Worm (Caenorhabditis elegans) whole organism, L1 larva: ENCODE data around the gene F48E3.2.
A peak's percentile ranks its signal among the peaks of the same experiment; 100 is the strongest.

Experiments used
- aha-1 ChIP-seq: fragments of 150-350 bp; optimal IDR thresholded peaks from 2 replicates; lab custom pipeline; 2014; ENCODE audit warnings: missing biosample characterization, missing genetic modification characterization
- aly-2 ChIP-seq: fragments of 150-350 bp; optimal IDR thresholded peaks from 2 replicates; lab custom pipeline; 2014; ENCODE audit warnings: missing biosample characterization, missing genetic modification characterization
- ces-1 ChIP-seq: fragments of 150-350 bp; optimal IDR thresholded peaks from 2 replicates; lab custom pipeline; 2014; ENCODE audit warnings: missing biosample characterization, missing genetic modification reagents, missing genetic modification characterization
- efl-1 ChIP-seq, 4 experiments: fragments of 150-350 bp; optimal IDR thresholded peaks in 3 of 4; peaks in 1 of 4; 1 replicate in 1 of 4; 2 replicates in 3 of 4; lab custom pipeline; 2014; ENCODE audit warnings: missing biosample characterization in 2 of 4, missing genetic modification characterization in 2 of 4, missing genetic modification reagents in 2 of 4
- efl-3 ChIP-seq: fragments of 200-800 bp; sonication (Bioruptor generic); optimal IDR thresholded peaks from 2 replicates; lab custom pipeline; 2018; ENCODE audit warnings: mild to moderate bottlenecking, missing genetic modification characterization, missing compliant biosample characterization
- egl-13 ChIP-seq: sonication (generic microtip); optimal IDR thresholded peaks from 2 replicates; lab custom pipeline; 2016; ENCODE audit warnings: missing genotype, missing genetic modification reagents, missing genetic modification characterization, missing compliant biosample characterization
- elt-2 ChIP-seq: sonication (generic microtip); optimal IDR thresholded peaks from 2 replicates; lab custom pipeline; 2016; ENCODE audit warnings: missing genetic modification characterization, mild to moderate bottlenecking, inconsistent platforms, missing compliant biosample characterization, missing genetic modification reagents
- elt-3 ChIP-seq, 6 experiments: fragments of 150-350 bp in 1 of 6; sonication (generic microtip); optimal IDR thresholded peaks; 2 replicates each; lab custom pipeline; 2017 to 2018; ENCODE audit warnings: missing biosample characterization in 6 of 6, missing genetic modification characterization in 6 of 6, inconsistent platforms in 1 of 6
- fkh-10 ChIP-seq: sonication (generic microtip); optimal IDR thresholded peaks from 2 replicates; lab custom pipeline; 2017; ENCODE audit warnings: missing biosample characterization, missing genetic modification reagents, missing genetic modification characterization
- fkh-8 ChIP-seq: sonication (generic microtip); optimal IDR thresholded peaks from 2 replicates; lab custom pipeline; 2016; ENCODE audit warnings: mild to moderate bottlenecking, missing genetic modification characterization, missing compliant biosample characterization
- irx-1 ChIP-seq: sonication (generic microtip); optimal IDR thresholded peaks from 2 replicates; lab custom pipeline; 2016; ENCODE audit warnings: missing genetic modification characterization, missing compliant biosample characterization
- jun-1 ChIP-seq: fragments of 150-350 bp; optimal IDR thresholded peaks from 2 replicates; lab custom pipeline; 2014; ENCODE audit warnings: missing biosample characterization, missing genetic modification reagents, missing genetic modification characterization
- lin-13 ChIP-seq: fragments of 150-350 bp; optimal IDR thresholded peaks from 2 replicates; lab custom pipeline; 2014; ENCODE audit warnings: missing biosample characterization, missing genetic modification reagents, missing genetic modification characterization
- lin-14 ChIP-seq: fragments of 200-800 bp; sonication (Bioruptor generic); optimal IDR thresholded peaks from 2 replicates; lab custom pipeline; 2018; ENCODE audit warnings: mild to moderate bottlenecking, missing genetic modification characterization, moderate library complexity, missing compliant biosample characterization
- lin-35 ChIP-seq, 2 experiments: fragments of 150-350 bp; optimal IDR thresholded peaks; 2 replicates each; lab custom pipeline; 2014; ENCODE audit warnings: missing biosample characterization in 2 of 2, missing genetic modification characterization in 2 of 2, missing genetic modification reagents in 2 of 2
- lin-39 ChIP-seq: fragments of 150-350 bp; optimal IDR thresholded peaks from 2 replicates; lab custom pipeline; 2014; ENCODE audit warnings: missing biosample characterization, missing genetic modification reagents, missing genetic modification characterization
- lir-3 ChIP-seq: sonication (generic microtip); optimal IDR thresholded peaks from 2 replicates; lab custom pipeline; 2016; ENCODE audit warnings: mild to moderate bottlenecking, missing genetic modification characterization, moderate library complexity, missing compliant biosample characterization; ENCODE audit not compliant: poor library complexity
- lsy-2 ChIP-seq, 2 experiments: fragments of 150-350 bp; optimal IDR thresholded peaks; 2 replicates each; lab custom pipeline; 2014; ENCODE audit warnings: missing biosample characterization in 2 of 2, missing genetic modification characterization in 2 of 2
- mab-9 ChIP-seq: fragments of 200-800 bp; sonication (Bioruptor generic); IDR thresholded peaks from 2 replicates; pipeline ENCODE4 v1.3.6; 2022; ENCODE audit warnings: missing genetic modification reagents, missing genetic modification characterization, missing compliant biosample characterization
- nhr-12 ChIP-seq: sonication (generic microtip); optimal IDR thresholded peaks from 2 replicates; lab custom pipeline; 2017; ENCODE audit warnings: missing biosample characterization, missing genetic modification characterization
- nhr-19 ChIP-seq: fragments of 200-800 bp; sonication (Bioruptor generic); conservative IDR thresholded peaks from 2 replicates; pipeline ENCODE4 v1.3.6; 2022; ENCODE audit warnings: missing genetic modification characterization, missing compliant biosample characterization
- nhr-47 ChIP-seq: sonication (generic microtip); optimal IDR thresholded peaks from 2 replicates; lab custom pipeline; 2016; ENCODE audit warnings: mild to moderate bottlenecking, missing genetic modification characterization, moderate library complexity, missing compliant biosample characterization
- nhr-76 ChIP-seq: sonication (generic microtip); optimal IDR thresholded peaks from 2 replicates; lab custom pipeline; 2017; ENCODE audit warnings: missing biosample characterization, missing genetic modification characterization
- nhr-77 ChIP-seq: fragments of 150-350 bp; optimal IDR thresholded peaks from 2 replicates; lab custom pipeline; 2014; ENCODE audit warnings: missing biosample characterization, missing genetic modification characterization
- nhr-84 ChIP-seq: sonication (generic microtip); optimal IDR thresholded peaks from 2 replicates; lab custom pipeline; 2017; ENCODE audit warnings: missing biosample characterization, missing genetic modification characterization
- nhr-85 ChIP-seq: sonication (generic microtip); peaks from one replicate; lab custom pipeline; 2016; ENCODE audit warnings: missing genetic modification characterization, inconsistent platforms, missing compliant biosample characterization
- pax-3 ChIP-seq: fragments of 200-800 bp; sonication (Bioruptor generic); optimal IDR thresholded peaks from 2 replicates; lab custom pipeline; 2018; ENCODE audit warnings: mild to moderate bottlenecking, missing genetic modification characterization, moderate library complexity, missing compliant biosample characterization
- sox-4 ChIP-seq: sonication (generic microtip); optimal IDR thresholded peaks from 2 replicates; lab custom pipeline; 2016; ENCODE audit warnings: missing genetic modification characterization, missing compliant biosample characterization
- sptf-1 ChIP-seq: fragments of 150-350 bp; optimal IDR thresholded peaks from 2 replicates; lab custom pipeline; 2014; ENCODE audit warnings: missing biosample characterization, missing genetic modification characterization
- tbx-2 ChIP-seq: sonication (generic microtip); optimal IDR thresholded peaks from 2 replicates; lab custom pipeline; 2016; ENCODE audit warnings: missing genetic modification characterization, missing compliant biosample characterization
- unc-130 ChIP-seq: fragments of 150-350 bp; optimal IDR thresholded peaks from 2 replicates; lab custom pipeline; 2017; ENCODE audit warnings: missing biosample characterization, missing genetic modification characterization, inconsistent platforms
- unc-86 ChIP-seq: sonication (generic microtip); optimal IDR thresholded peaks from 2 replicates; lab custom pipeline; 2016; ENCODE audit warnings: missing genetic modification characterization, missing compliant biosample characterization
- vab-15 ChIP-seq: sonication (generic microtip); optimal IDR thresholded peaks from 2 replicates; lab custom pipeline; 2017; ENCODE audit warnings: missing genotype, mild to moderate bottlenecking, missing genetic modification characterization, missing compliant biosample characterization
- zag-1 ChIP-seq: fragments of 150-350 bp; optimal IDR thresholded peaks from 2 replicates; lab custom pipeline; 2014; ENCODE audit warnings: missing biosample characterization, missing genetic modification characterization
- zip-4 ChIP-seq: fragments of 200-800 bp; sonication (Bioruptor generic); optimal IDR thresholded peaks from 2 replicates; lab custom pipeline; 2018; ENCODE audit warnings: mild to moderate bottlenecking, missing genetic modification characterization, moderate library complexity, missing compliant biosample characterization

Gene F48E3.2

ce11 chrX:7474968-7475433, 17.9 kb downstream of the F48E3.2 start, which contains the start of gene coh-1 (continued):
- TF ChIP-seq lin-13 (GFP tag; lab: Kevin White, UChicago) (peak; percentile 28), jun-1 (peak; percentile 2), ces-1 (GFP tag; lab: Kevin White, UChicago) (no peak), tbx-2 (tag; lab: Kevin White, UChicago) (peak; percentile 69), unc-130 (tag; lab: Kevin White, UChicago) (no peak), nhr-84 (no peak)
- TF ChIP-seq, all 84 proteins: peak for 36

DNA sequence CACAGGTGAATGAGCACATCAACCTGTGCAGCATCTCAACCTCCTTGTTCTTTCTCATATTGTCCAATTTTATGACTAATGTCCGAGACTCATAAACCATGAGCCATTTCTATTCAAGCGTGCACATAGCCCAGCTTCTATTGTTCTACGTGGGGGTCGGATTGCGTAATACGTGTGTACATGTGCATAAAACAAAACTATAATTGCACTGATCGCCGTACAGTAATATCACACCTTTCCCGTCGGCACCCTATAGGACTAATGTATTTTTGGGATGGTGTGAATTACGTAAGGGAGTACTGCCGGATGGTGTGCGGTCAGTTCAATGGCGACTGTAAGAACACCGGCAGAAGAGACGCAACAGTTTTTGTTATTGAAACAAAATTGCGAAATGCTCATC, 23.0 kb downstream of the F48E3.2 start:
- TF ChIP-seq nhr-12 (tag; lab: Kevin White, UChicago), result no peak
- no peak for TF ChIP-seq nhr-77
- TF ChIP-seq lsy-2 (tag; optimal IDR thresholded peaks at IDR 0.05; lab: Kevin White, UChicago), result no peak
- TF ChIP-seq nhr-76, result no peak
- no peak for TF ChIP-seq pax-3 (tag; lab: Kevin White, UChicago)
- TF ChIP-seq vab-15, result no peak
- TF ChIP-seq zag-1 (tag; lab: Kevin White, UChicago), result no peak
- no peak for TF ChIP-seq lin-39
- TF ChIP-seq sptf-1 (tag; lab: Kevin White, UChicago), result no peak
- TF ChIP-seq zip-4 (GFP tag; lab: Kevin White, UChicago), result no peak
- TF ChIP-seq elt-2 (tag; lab: Kevin White, UChicago), result no peak
- TF ChIP-seq, all 84 proteins: peak for 0

DNA sequence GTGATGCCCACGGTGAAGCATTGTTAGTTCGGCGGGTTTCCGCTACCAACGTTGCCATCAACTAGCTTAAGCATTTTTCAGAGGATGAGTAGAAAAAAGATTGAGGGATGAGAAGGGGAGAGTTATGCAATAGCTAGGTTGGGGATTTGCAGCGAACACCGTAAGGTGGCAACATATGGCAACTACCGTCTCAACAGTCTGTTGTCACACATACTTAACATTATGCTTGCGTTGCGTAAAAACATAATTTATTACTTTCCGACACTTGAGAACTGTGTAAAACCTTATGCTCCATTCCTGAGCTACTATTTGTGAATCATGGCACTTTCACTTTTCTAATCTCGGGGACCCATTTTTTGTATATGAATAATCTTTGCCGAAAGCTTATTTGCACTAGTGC, 26.2 kb downstream of the F48E3.2 start:
- TF ChIP-seq jun-1 (no peak), nhr-47 (tag; lab: Kevin White, UChicago) (no peak), lin-35 (GFP tag; optimal IDR thresholded peaks at IDR 0.05; lab: Kevin White, UChicago) (no peak), efl-3 (GFP tag; lab: Kevin White, UChicago) (no peak)
- TF ChIP-seq, all 84 proteins: peak for 0

DNA sequence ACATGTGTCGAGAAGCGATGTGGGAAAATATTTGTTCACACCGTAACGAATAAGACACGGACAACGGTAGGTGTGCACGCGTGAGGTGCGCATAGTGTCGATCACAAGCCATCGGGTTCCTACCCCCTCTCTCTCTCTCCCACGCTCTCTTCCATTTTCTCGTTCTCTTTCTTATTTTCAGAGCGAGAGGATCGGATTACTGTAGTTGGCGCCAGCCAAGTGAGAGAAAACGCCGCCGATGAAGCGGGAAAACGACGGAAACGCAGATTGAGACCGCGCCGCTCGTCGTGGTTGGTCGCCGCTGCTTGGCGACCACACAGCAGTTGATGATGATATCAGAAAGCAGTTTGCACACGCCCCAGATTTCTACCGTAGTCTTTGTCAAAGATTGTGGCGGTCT, 28.5 kb downstream of the F48E3.2 start:
- TF ChIP-seq efl-1 (optimal IDR thresholded peaks at IDR 0.05; lab: Kevin White, UChicago) (no peak), efl-1 (GFP tag; optimal IDR thresholded peaks at IDR 0.05 in 1 of 2; lab: Kevin White, UChicago) (no peak), nhr-85 (tag; lab: Kevin White, UChicago) (peak; percentile 24), elt-2 (tag; lab: Kevin White, UChicago) (no peak), fkh-8 (tag; lab: Kevin White, UChicago) (no peak), mab-9 (GFP tag; lab: Robert Waterston, UW) (no peak), sox-4 (tag; lab: Kevin White, UChicago) (no peak), lin-14 (GFP tag; lab: Kevin White, UChicago) (peak; percentile 20), lir-3 (tag; lab: Kevin White, UChicago) (no peak), egl-13 (tag; lab: Kevin White, UChicago) (no peak), unc-130 (tag; lab: Kevin White, UChicago) (no peak), nhr-19 (GFP tag; lab: Robert Waterston, UW) (no peak), irx-1 (tag; lab: Kevin White, UChicago) (no peak), unc-86 (tag; lab: Kevin White, UChicago) (peak; percentile 4), lsy-2 (tag; optimal IDR thresholded peaks at IDR 0.05; lab: Kevin White, UChicago) (peak in 1 of 2 experiments; percentile 68)

DNA sequence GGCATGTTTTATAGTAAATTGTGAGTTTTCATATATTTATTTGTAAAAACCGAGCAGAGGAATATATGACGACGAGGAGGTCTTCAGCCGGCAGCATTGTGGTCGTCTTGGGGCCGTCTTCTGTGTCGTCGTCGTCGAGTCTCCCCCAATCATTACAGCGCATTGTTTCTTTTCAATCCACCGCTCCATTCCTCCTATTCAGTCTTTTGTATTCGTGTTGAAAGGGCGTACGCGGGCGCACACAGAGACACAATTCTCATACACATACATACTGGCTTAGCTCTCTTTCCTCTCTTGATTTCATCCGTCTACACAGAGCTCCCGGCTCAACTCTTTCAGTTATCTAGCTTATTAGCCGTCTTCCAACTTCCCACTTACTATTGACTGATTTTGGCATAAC, 29.3 kb downstream of the F48E3.2 start, which contains the start of gene sox-2:
sox-2 (minus strand) TSS at position 100 of the 400 bp plus-strand sequence.
- TF ChIP-seq aha-1 (tag; lab: Kevin White, UChicago) (no peak), elt-3 (tag; optimal IDR thresholded peaks at IDR 0.05; lab: Kevin White, UChicago) (no peak), lin-14 (GFP tag; lab: Kevin White, UChicago) (peak; percentile 33), unc-86 (tag; lab: Kevin White, UChicago) (peak; percentile 2), aly-2 (no peak), fkh-10 (peak; percentile 31)
